Worm (Caenorhabditis elegans): ENCODE measurements around the gene K02D10.2.

Gene K02D10.2

ce11 chrIII:8785426-8785825 is 14.4 kb upstream of the K02D10.2 start (continued):
- TF ChIP-seq egl-13 (tag; optimal IDR thresholded peaks at IDR 0.05) (peak; percentile 39), aly-2 (tag; optimal IDR thresholded peaks at IDR 0.05) (no peak), ceh-88 (GFP tag; IDR thresholded peaks at IDR 0.05) (0 out of 2 replicates have a peak, but pooled peaks have one; percentile 24), unc-98 (GFP tag; IDR thresholded peaks at IDR 0.05) (0 out of 2 replicates have a peak, but pooled peaks have one; percentile 36), fkh-4 (tag; optimal IDR thresholded peaks at IDR 0.05; ENCODE audit: borderline replicate concordance) (no peak), isw-1 (GFP tag; IDR thresholded peaks at IDR 0.05) (no peak), lin-15B (tag; optimal IDR thresholded peaks at IDR 0.05) (no peak)

- TF ChIP-seq fkh-10 (GFP tag; optimal IDR thresholded peaks at IDR 0.05) (peak; percentile 52), unc-86 (tag; optimal IDR thresholded peaks at IDR 0.05) (peak; percentile 31), nhr-71 (tag; optimal IDR thresholded peaks at IDR 0.05) (peak; percentile 42), lin-14 (GFP tag; optimal IDR thresholded peaks at IDR 0.05) (peak; percentile 70), lin-13 (GFP tag; optimal IDR thresholded peaks at IDR 0.05) (no peak), egl-13 (tag; optimal IDR thresholded peaks at IDR 0.05) (peak; percentile 41), ceh-82 (tag; optimal IDR thresholded peaks at IDR 0.05) (peak in 1 of 3 experiments; percentile 8), isw-1 (GFP tag; IDR thresholded peaks at IDR 0.05) (no peak)
Observed at ce11 chrIII:8784500-8784899, 13.4 kb upstream of the K02D10.2 start.

DNA sequence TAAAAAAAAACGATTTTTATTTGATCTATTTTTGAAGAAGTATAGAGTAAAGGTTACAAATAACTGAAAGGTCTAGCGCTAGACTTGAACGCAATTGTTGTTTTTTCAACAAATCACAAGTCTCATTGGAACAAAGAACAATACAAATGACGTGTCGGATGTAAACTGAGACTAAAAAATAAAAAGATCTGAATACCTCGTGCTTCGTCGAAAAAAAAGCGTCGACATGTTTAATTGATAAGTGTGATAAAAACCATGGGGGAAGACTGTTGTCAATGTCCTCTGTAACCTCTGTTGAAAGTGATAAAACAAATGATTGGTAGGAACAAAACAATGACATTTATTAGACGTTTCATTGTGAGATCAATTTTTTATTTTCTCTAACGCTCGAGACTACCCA is 11.7 kb upstream of the K02D10.2 start:
- TF ChIP-seq swsn-7 (tag; optimal IDR thresholded peaks at IDR 0.05) (no peak), lin-35 (GFP tag; optimal IDR thresholded peaks at IDR 0.05) (peak in 1 of 2 experiments; percentile 65), alr-1 (tag; optimal IDR thresholded peaks at IDR 0.05; ENCODE audit: borderline replicate concordance) (no peak), zag-1 (tag; optimal IDR thresholded peaks at IDR 0.05) (no peak), ceh-82 (tag; optimal IDR thresholded peaks at IDR 0.05) (no peak), pqm-1 (tag; optimal IDR thresholded peaks at IDR 0.05) (no peak), nhr-28 (tag; optimal IDR thresholded peaks at IDR 0.05) (no peak), nhr-76 (tag; optimal IDR thresholded peaks at IDR 0.05) (no peak), tbx-2 (tag; optimal IDR thresholded peaks at IDR 0.05) (no peak), ceh-90 (tag; optimal IDR thresholded peaks at IDR 0.05) (no peak), nhr-71 (tag; optimal IDR thresholded peaks at IDR 0.05) (peak; percentile 51), unc-98 (GFP tag; IDR thresholded peaks at IDR 0.05) (no peak), vab-15 (tag; optimal IDR thresholded peaks at IDR 0.05) (no peak), C16A3.4 (tag; optimal IDR thresholded peaks at IDR 0.05) (no peak), fkh-4 (tag; optimal IDR thresholded peaks at IDR 0.05; ENCODE audit: borderline replicate concordance) (no peak), snpc-4 (tag; optimal IDR thresholded peaks at IDR 0.05) (no peak), ces-1 (GFP tag; optimal IDR thresholded peaks at IDR 0.05) (no peak), egl-27 (tag; optimal IDR thresholded peaks at IDR 0.05) (no peak), hlh-4 (tag; optimal IDR thresholded peaks at IDR 0.05) (no peak), hlh-17 (GFP tag; optimal IDR thresholded peaks at IDR 0.05; ENCODE audit: borderline replicate concordance) (no peak), ama-1 (optimal IDR thresholded peaks at IDR 0.05) (no peak), irx-1 (tag; optimal IDR thresholded peaks at IDR 0.05) (no peak), unc-130 (tag; optimal IDR thresholded peaks at IDR 0.05) (peak; percentile 50), tlp-1 (tag; optimal IDR thresholded peaks at IDR 0.05) (no peak), nhr-19 (GFP tag; conservative IDR thresholded peaks at IDR 0.05) (no peak; the same call in 1 of the 2 replicates), nhr-237 (tag; optimal IDR thresholded peaks at IDR 0.05) (no peak), sox-4 (tag; optimal IDR thresholded peaks at IDR 0.05) (no peak), blmp-1 (tag; optimal IDR thresholded peaks at IDR 0.05) (peak; percentile 10), C04F5.9 (tag; optimal IDR thresholded peaks at IDR 0.05) (no peak), mef-2 (tag; optimal IDR thresholded peaks at IDR 0.05) (no peak), nhr-20 (tag; optimal IDR thresholded peaks at IDR 0.05) (peak; percentile 68), snu-23 (GFP tag; optimal IDR thresholded peaks at IDR 0.05) (peak; percentile 30), dpl-1 (GFP tag; optimal IDR thresholded peaks at IDR 0.05) (no peak), ets-5 (GFP tag; IDR thresholded peaks at IDR 0.05) (no peak), pax-3 (tag; optimal IDR thresholded peaks at IDR 0.05) (no peak), efl-1 (optimal IDR thresholded peaks at IDR 0.05) (no peak), efl-1 (GFP tag; optimal IDR thresholded peaks at IDR 0.05 in 1 of 2) (peak in 1 of 2 experiments; percentile 19), ceh-88 (GFP tag; IDR thresholded peaks at IDR 0.05) (no peak), fos-1 (tag; optimal IDR thresholded peaks at IDR 0.05) (no peak), hpl-2 (GFP tag; optimal IDR thresholded peaks at IDR 0.05) (no peak), sup-37 (GFP tag; optimal IDR thresholded peaks at IDR 0.05) (no peak), C34B4.2 (tag; optimal IDR thresholded peaks at IDR 0.05) (no peak)
